Worm (Caenorhabditis elegans): ENCODE measurements around the gene F26G1.2.

The F26G1.2 gene

ce11 chrII:4747063-4747462, 15.8 kb upstream of the F26G1.2 start (continued):
- TF ChIP-seq elt-3 (tag; optimal IDR thresholded peaks at IDR 0.05) (peak in 2 of 6 experiments; percentile 13 to 55), unc-62 (GFP tag; optimal IDR thresholded peaks at IDR 0.05) (no peak), ceh-82 (tag; optimal IDR thresholded peaks at IDR 0.05) (no peak), nhr-19 (GFP tag; conservative IDR thresholded peaks at IDR 0.05) (peak; percentile 40), C16A3.4 (tag; optimal IDR thresholded peaks at IDR 0.05) (no peak), nhr-77 (tag; optimal IDR thresholded peaks at IDR 0.05) (no peak), egl-27 (tag; optimal IDR thresholded peaks at IDR 0.05) (no peak), dpl-1 (GFP tag; optimal IDR thresholded peaks at IDR 0.05) (no peak), egl-13 (tag; optimal IDR thresholded peaks at IDR 0.05) (no peak), sup-37 (GFP tag; optimal IDR thresholded peaks at IDR 0.05) (no peak), efl-1 (optimal IDR thresholded peaks at IDR 0.05) (no peak), efl-1 (GFP tag; optimal IDR thresholded peaks at IDR 0.05 in 1 of 2) (no peak), grh-1 (GFP tag; IDR thresholded peaks at IDR 0.05) (0 out of 2 replicates have a peak, but pooled peaks have one; percentile 6), aly-2 (tag; optimal IDR thresholded peaks at IDR 0.05) (no peak), efl-3 (GFP tag; optimal IDR thresholded peaks at IDR 0.05) (no peak), ceh-90 (tag; optimal IDR thresholded peaks at IDR 0.05) (no peak), nhr-11 (tag; optimal IDR thresholded peaks at IDR 0.05) (no peak), ceh-88 (GFP tag; IDR thresholded peaks at IDR 0.05) (no peak), irx-1 (tag; optimal IDR thresholded peaks at IDR 0.05) (no peak), mep-1 (tag; optimal IDR thresholded peaks at IDR 0.05) (no peak), blmp-1 (tag; optimal IDR thresholded peaks at IDR 0.05) (peak; percentile 32), C34B4.2 (tag; optimal IDR thresholded peaks at IDR 0.05) (no peak), vab-15 (tag; optimal IDR thresholded peaks at IDR 0.05) (no peak), nhr-71 (tag; optimal IDR thresholded peaks at IDR 0.05) (peak; percentile 37), xbp-1 (tag; optimal IDR thresholded peaks at IDR 0.05) (no peak), lin-39 (tag; optimal IDR thresholded peaks at IDR 0.05) (no peak), mef-2 (tag; optimal IDR thresholded peaks at IDR 0.05) (no peak), nhr-90 (tag; optimal IDR thresholded peaks at IDR 0.05; ENCODE audit: poor library complexity) (no peak), nhr-20 (tag; optimal IDR thresholded peaks at IDR 0.05) (peak; percentile 24), tlp-1 (tag; optimal IDR thresholded peaks at IDR 0.05) (no peak), jun-1 (tag; optimal IDR thresholded peaks at IDR 0.05) (no peak)

DNA sequence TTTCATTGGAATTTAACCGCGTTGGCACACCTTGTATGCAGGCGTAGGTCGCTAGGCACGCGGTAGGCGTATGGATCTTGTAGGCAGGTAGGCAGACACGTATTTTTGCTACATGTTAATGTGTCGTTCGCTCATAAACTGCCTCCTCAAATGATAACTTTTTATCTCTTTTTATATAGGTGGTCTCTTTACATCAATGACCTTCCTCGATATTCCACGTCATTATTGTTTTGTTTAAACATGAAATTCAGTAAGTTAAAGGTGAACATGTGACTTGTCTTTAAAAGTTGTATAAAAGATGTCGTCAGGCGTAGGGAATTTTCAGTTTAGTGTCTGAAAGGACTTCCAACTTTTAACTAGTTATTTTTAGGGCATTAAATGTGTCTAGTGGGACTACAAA, 15.2 kb upstream of the F26G1.2 start:
- peak in 1 of 6 experiments; percentile 51 for TF ChIP-seq elt-3 (tag; optimal IDR thresholded peaks at IDR 0.05)
- TF ChIP-seq efl-1 (optimal IDR thresholded peaks at IDR 0.05), result no peak
- peak in 1 of 2 experiments; percentile 55 for TF ChIP-seq efl-1 (GFP tag; optimal IDR thresholded peaks at IDR 0.05 in 1 of 2)
- TF ChIP-seq mdl-1 (tag; optimal IDR thresholded peaks at IDR 0.05), result no peak
- TF ChIP-seq lin-14 (GFP tag; optimal IDR thresholded peaks at IDR 0.05), result peak; percentile 8
- peak; percentile 21 for TF ChIP-seq nhr-71 (tag; optimal IDR thresholded peaks at IDR 0.05)
- TF ChIP-seq ama-1 (optimal IDR thresholded peaks at IDR 0.05), result no peak
- TF ChIP-seq nhr-85 (tag), result peak; percentile 71

DNA sequence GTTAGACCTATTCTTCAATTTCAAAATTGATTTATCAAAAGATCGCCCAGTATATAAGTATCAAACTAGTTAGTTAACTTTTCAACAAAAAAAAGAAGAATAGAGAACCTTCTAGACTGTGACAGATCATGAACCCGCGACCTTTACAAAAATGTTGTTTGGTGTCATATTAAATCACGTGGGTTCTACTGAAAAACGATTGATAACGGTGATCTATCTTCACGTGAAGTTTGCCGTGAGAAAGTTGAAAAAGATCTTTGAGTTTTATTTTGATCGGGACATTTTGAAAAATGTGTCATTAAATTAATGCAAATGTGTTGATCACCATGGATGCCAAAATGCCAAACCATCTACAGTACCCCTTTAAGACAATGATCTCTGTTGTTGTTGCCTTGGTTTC, 14.5 kb upstream of the F26G1.2 start:
- peak; percentile 87 for TF ChIP-seq nhr-85 (tag)
- no peak for TF ChIP-seq efl-1 (optimal IDR thresholded peaks at IDR 0.05)
- peak in 1 of 2 experiments; percentile 93 for TF ChIP-seq efl-1 (GFP tag; optimal IDR thresholded peaks at IDR 0.05 in 1 of 2)
- TF ChIP-seq fkh-10 (GFP tag; optimal IDR thresholded peaks at IDR 0.05), result no peak
- no peak for TF ChIP-seq nhr-12 (tag; optimal IDR thresholded peaks at IDR 0.05)
- no peak for TF ChIP-seq ceh-88 (GFP tag; IDR thresholded peaks at IDR 0.05)
- no peak for TF ChIP-seq blmp-1 (tag; optimal IDR thresholded peaks at IDR 0.05)
- TF ChIP-seq snu-23 (GFP tag; optimal IDR thresholded peaks at IDR 0.05), result peak; percentile 6
- no peak for TF ChIP-seq sptf-1 (tag; optimal IDR thresholded peaks at IDR 0.05)
- no peak for TF ChIP-seq sox-4 (tag; optimal IDR thresholded peaks at IDR 0.05)
- peak; percentile 56 for TF ChIP-seq nhr-71 (tag; optimal IDR thresholded peaks at IDR 0.05)
- TF ChIP-seq lin-35 (GFP tag; optimal IDR thresholded peaks at IDR 0.05), result peak in 1 of 2 experiments; percentile 14
- TF ChIP-seq efl-3 (GFP tag; optimal IDR thresholded peaks at IDR 0.05), result no peak
- TF ChIP-seq pax-3 (tag; optimal IDR thresholded peaks at IDR 0.05), result no peak
- TF ChIP-seq swsn-7 (tag; optimal IDR thresholded peaks at IDR 0.05), result no peak
- TF ChIP-seq fkh-8 (tag; optimal IDR thresholded peaks at IDR 0.05), result no peak
- TF ChIP-seq C34B4.2 (tag; optimal IDR thresholded peaks at IDR 0.05), result no peak
- no peak for TF ChIP-seq zag-1 (tag; optimal IDR thresholded peaks at IDR 0.05)
- TF ChIP-seq lin-39 (tag; optimal IDR thresholded peaks at IDR 0.05), result no peak
- TF ChIP-seq nhr-84 (tag; optimal IDR thresholded peaks at IDR 0.05), result no peak
- TF ChIP-seq mep-1 (tag; optimal IDR thresholded peaks at IDR 0.05), result peak; percentile 1
- TF ChIP-seq hpl-2 (GFP tag; optimal IDR thresholded peaks at IDR 0.05), result no peak
- no peak for TF ChIP-seq skn-1 (tag; optimal IDR thresholded peaks at IDR 0.05)
- no peak for TF ChIP-seq unc-98 (GFP tag; IDR thresholded peaks at IDR 0.05)
- no peak for TF ChIP-seq hlh-4 (tag; optimal IDR thresholded peaks at IDR 0.05)
- no peak for TF ChIP-seq vab-15 (tag; optimal IDR thresholded peaks at IDR 0.05)
- peak in 1 of 2 experiments; percentile 48 for TF ChIP-seq mdl-1 (tag; optimal IDR thresholded peaks at IDR 0.05)
- TF ChIP-seq C04F5.9 (tag; optimal IDR thresholded peaks at IDR 0.05), result no peak

All from whole organism, L1 larva.